Worm (Caenorhabditis elegans) whole organism, L1 larva: ENCODE data around the gene lgg-3.

ENCODE experiments used
- blmp-1 ChIP-seq: fragments of 150-350 bp; optimal IDR thresholded peaks from 2 replicates; lab custom pipeline; 2014; ENCODE audit warnings: missing biosample characterization, missing genetic modification characterization
- ceh-82 ChIP-seq, 3 experiments: fragments of 150-350 bp in 1 of 3; sonication (generic microtip) in 2 of 3; optimal IDR thresholded peaks; 2 replicates each; lab custom pipeline; 2014 to 2017; ENCODE audit warnings: missing biosample characterization in 3 of 3, missing genetic modification characterization in 3 of 3
- elt-2 ChIP-seq: sonication (generic microtip); optimal IDR thresholded peaks from 2 replicates; lab custom pipeline; 2016; ENCODE audit warnings: missing genetic modification characterization, mild to moderate bottlenecking, inconsistent platforms, missing compliant biosample characterization, missing genetic modification reagents
- fkh-10 ChIP-seq: sonication (generic microtip); optimal IDR thresholded peaks from 2 replicates; lab custom pipeline; 2017; ENCODE audit warnings: missing biosample characterization, missing genetic modification reagents, missing genetic modification characterization
- fkh-8 ChIP-seq: sonication (generic microtip); optimal IDR thresholded peaks from 2 replicates; lab custom pipeline; 2016; ENCODE audit warnings: mild to moderate bottlenecking, missing genetic modification characterization, missing compliant biosample characterization
- hpl-2 ChIP-seq: fragments of 150-350 bp; optimal IDR thresholded peaks from 2 replicates; lab custom pipeline; 2014; ENCODE audit warnings: missing biosample characterization, missing genetic modification reagents, missing genetic modification characterization
- mdl-1 ChIP-seq, 2 experiments: fragments of 150-350 bp; optimal IDR thresholded peaks; 2 replicates each; lab custom pipeline; 2014 to 2017; ENCODE audit warnings: missing biosample characterization in 2 of 2, missing genetic modification characterization in 2 of 2, inconsistent platforms in 1 of 2
- nhr-237 ChIP-seq: fragments of 150-350 bp; optimal IDR thresholded peaks from 2 replicates; lab custom pipeline; 2014; ENCODE audit warnings: missing biosample characterization, missing genetic modification characterization
- nhr-90 ChIP-seq: sonication (generic microtip); optimal IDR thresholded peaks from 2 replicates; lab custom pipeline; 2016; ENCODE audit warnings: mild to moderate bottlenecking, missing genetic modification characterization, missing compliant biosample characterization; ENCODE audit not compliant: poor library complexity
- skn-1 ChIP-seq: fragments of 150-350 bp; optimal IDR thresholded peaks from 2 replicates; lab custom pipeline; 2014; ENCODE audit warnings: missing biosample characterization, missing genetic modification characterization
- ztf-11 ChIP-seq, 2 experiments: sonication (generic microtip); optimal IDR thresholded peaks; 2 replicates each; lab custom pipeline; 2016 to 2017; ENCODE audit warnings: missing genetic modification characterization in 2 of 2, missing biosample characterization in 1 of 2, missing compliant biosample characterization in 1 of 2
- ztf-4 ChIP-seq: fragments of 150-350 bp; optimal IDR thresholded peaks from 2 replicates; lab custom pipeline; 2014; ENCODE audit warnings: missing biosample characterization, missing genetic modification characterization

DNA sequence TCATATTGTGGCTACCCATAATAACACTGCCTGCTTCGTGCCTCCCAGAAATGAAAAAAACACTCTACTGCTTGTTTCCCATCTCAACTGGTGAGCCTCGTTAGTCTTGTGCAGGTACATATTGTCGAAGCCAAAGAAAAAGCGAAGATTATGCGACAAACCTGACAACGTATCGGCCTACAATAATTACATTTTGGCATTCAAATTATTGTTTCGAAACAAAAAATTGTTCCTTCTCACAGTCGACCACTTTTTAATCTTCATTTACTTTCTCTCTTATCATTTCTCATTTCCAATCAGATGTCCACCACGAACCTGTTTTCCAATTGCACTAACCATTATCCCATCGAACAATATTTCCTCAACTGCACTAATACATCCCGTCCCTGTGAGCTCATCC lies 45.3 kb upstream of the lgg-3 start, which contains the start of gene B0244.15:
- TF ChIP-seq fkh-8 (no peak), nhr-237 (tag; lab: Kevin White, UChicago) (no peak), ztf-11 (tag; optimal IDR thresholded peaks at IDR 0.05; lab: Kevin White, UChicago) (no peak), elt-2 (no peak), fkh-10 (GFP tag; lab: Kevin White, UChicago) (no peak), ztf-4 (tag; lab: Kevin White, UChicago) (no peak), blmp-1 (no peak), hpl-2 (no peak), ceh-82 (tag; optimal IDR thresholded peaks at IDR 0.05; lab: Kevin White, UChicago) (no peak), skn-1 (no peak), mdl-1 (tag; optimal IDR thresholded peaks at IDR 0.05; lab: Kevin White, UChicago) (no peak), nhr-90 (no peak)
